Fruit fly (Drosophila melanogaster) whole organism, larva: ENCODE data around the gene Usp8.
A peak's percentile ranks its signal among the peaks of the same experiment; 100 is the strongest.

Source experiments
- noc ChIP-seq: fragments of 200-800 bp; sonication (Bioruptor generic); optimal IDR thresholded peaks from 3 replicates; lab custom pipeline; 2019; ENCODE audit warnings: missing biosample characterization, mild to moderate bottlenecking, missing genetic modification characterization, moderate library complexity

The Usp8 gene

DNA sequence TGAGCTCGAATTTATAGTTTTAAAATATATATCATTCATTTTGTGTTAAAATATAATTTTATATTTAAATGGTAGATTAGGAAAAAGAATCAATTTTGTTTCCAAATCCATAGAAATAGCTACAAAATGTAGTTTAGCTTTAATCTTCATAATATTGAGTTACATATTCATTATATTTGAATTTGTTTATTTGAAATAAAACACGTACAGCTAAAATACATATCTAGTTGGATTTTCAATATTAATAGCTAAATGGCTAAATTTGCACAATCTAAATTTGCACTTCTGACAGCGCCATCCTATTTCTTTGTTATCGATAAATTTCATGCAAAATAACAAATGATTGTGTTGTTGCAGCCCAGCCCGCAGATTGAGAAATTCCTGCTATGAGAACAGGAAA lies at the start of gene Usp8:
Gene Usp8, plus strand, starts transcription at position 312 of the 400 bp plus-strand sequence.
- TF ChIP-seq noc: no peak

DNA sequence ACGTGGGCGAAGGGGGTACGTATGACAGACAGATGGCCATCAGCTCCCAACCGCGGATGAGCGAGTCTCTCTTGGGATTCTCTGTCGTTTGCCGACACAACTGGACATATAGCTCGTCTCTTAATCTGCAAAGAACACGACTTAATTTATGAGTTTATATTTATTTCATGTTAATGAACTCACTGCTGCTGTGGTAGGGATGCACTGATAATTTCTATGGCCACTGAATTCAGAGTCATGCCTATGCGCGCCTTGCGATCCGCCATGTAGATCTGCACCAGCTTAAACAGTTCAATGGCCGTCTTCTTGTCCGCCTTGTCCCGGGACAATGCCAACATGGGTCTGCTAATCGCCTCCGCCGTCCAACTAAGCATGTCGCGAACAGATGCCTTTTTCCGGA lies 49.1 kb upstream of the Usp8 start:
- no peak for TF ChIP-seq noc

DNA sequence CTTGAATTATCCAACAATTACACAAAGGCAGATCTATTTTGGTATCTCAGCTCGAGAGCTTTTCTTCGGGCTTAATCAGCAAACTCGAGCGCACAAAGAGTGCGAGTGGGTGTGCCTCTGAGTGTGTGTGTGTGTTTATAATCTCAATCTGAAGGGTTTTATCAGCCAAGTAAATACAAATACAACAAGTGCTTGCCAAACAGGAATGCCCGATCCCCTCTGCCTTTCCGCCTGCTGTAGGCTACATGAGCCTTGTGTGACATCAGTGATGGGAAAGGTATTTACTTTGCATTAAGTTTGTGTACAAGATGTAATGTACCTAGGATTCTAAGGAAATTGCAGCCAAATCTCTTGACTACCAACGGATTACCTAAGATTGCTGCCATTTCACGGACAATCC lies 44.6 kb upstream of the Usp8 start:
- no peak for TF ChIP-seq noc

DNA sequence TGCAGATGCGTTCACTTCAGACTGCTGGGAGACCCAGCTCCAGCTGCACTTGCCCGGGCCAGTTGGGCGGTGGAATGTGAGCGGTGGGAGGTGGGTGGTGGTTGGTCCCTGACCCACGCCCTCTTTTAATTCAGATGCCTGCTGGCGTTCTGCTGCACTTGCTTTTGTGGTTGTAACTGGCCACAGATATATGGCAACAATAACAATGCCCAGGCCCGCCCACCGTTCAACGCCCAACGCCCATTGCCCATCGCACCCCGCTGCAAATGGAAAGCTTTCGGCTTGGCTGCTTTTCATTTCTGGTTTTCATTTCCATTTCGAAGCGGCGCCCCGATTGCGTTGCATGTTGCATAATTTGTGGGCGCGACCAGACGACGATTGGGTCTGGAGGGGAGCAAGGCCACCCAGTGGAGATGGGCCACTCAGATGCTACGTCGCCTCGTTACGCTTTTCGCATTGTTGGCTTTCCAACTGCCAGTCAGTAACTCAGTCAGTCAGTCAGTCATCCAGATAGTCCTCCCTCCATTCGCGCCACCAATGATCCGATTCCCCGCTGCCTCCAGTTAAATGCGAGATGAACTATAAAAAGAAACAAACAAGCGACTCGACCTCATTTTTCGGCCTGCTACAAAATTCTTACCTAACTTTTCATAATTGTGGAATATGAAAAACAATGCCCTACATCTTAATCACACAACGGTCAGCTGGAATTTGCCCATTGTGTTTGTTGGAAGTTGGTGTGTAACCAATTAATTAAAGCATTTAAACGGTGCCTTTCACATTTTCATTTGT lies 43.6 kb upstream of the Usp8 start:
- no peak for TF ChIP-seq noc

DNA sequence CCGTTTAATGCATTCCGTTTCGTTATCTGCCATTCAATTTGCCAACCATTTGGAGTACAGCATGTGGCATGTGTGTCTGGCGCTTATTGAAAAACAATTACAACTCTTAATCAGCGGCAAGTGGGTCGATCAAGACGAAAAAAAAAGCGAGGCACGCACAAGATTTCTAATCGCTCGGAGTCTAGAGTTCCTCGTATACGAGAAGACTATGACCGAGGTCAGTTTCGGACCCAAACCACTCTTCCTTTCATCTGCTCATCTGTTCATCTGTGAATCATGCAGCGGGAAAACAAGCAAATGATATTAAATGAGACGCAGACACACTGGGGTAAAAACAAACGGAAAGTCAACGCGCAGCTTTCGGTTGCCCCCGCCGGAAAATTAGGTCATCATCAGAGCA lies 42.6 kb upstream of the Usp8 start:
- no peak for TF ChIP-seq noc

DNA sequence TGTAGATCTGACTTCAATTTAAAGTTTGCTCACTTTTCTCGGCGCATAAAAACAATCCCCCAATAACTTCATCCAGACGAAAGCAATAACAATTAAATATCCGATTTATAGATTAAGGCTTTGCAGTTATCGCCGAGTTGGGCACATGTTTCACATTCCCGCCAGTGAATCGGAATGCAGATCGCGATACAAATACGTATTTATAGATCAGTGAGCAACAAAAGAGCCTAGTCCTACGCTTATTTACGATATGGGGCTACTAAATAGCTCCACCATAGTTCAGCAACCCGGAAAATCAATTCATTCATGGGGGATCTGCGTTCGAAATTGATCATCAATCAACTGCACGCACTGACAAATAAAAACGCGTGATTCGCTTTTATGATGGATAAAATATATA lies 42.0 kb upstream of the Usp8 start:
- TF ChIP-seq noc: no peak

DNA sequence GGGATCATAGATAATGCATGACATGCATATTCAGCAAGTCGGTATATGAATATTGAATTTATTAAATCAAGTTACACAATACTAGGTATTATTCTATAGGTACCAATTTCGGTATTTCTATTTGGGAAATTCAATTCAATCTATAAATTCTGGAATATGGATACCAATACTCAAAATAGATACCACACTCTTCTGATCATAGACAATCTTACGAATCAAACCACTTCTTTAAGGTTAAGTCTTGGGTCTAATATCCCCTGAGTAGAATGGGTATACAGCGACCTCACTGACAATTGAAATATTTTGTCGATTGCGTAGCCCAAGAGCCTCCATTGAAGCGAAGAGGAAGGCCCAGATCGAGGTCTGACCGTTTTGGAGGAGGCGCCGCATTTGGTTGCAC lies 41.2 kb upstream of the Usp8 start:
- TF ChIP-seq noc: no peak

DNA sequence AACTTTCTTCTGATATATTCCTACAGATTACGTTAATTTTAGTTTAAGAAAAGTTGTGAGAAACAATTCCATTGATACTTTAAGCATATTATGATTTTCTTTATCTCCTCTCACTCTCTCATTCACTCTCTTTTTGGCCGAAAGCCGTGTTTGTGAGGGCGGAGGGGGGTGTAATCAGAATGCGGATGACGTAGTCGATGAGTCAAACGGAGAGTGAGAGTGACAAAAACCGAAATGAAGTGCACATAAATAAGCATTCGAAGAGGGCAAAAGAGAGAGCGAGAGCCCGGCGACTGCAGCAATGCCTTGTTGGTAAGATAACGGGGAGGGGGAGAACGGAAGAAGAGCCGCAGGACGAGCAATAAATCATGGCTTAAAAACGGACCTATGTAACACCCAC lies 39.8 kb upstream of the Usp8 start:
- TF ChIP-seq noc: no peak

DNA sequence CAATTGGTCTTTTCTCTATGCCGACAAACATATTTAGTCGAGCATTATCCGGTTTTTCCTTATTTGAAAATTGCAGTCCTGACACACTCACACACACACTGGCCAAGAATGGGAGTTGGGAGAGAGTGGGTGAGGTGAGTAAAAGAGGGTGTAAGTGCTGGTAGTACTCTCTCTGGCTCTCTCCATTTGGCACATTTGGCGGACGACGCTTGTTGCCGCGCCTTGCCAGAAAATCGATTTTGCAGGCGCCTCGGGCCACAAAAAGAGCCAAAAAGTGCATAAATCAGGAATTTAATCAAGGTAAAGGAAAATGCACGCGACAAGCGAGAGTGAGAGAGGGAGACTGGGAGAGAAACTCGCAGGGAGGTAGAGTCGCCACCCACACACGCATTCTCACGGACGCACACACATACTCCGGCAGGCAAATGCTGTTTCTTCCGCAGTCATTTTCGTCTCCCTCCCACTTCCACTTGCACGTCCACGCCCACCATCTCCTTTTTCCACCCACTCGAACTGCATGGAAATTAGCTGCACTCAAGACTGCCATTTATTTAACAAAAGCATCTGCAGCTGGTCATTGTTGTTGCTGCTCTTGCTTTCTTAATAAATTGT lies 37.4 kb upstream of the Usp8 start:
- TF ChIP-seq noc: no peak

DNA sequence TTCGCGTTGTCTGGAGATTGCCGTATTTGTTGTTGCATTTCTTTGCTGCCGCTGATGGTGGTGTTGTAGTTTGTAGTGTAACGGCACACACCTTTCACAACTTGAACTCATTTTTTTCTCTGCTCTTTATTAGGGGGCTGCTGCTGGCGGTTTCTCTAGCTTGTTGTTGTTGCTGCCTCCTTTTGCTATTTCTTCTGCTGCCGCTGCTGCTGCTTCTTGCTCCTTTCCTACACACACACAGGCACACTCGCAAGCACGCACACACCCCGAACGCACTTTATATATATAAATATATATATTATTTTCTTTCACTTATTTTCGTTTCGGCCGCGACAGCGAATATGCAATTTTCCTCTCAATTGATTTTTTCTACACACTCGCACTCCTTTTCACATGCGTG lies 36.9 kb upstream of the Usp8 start:
- TF ChIP-seq noc: no peak

DNA sequence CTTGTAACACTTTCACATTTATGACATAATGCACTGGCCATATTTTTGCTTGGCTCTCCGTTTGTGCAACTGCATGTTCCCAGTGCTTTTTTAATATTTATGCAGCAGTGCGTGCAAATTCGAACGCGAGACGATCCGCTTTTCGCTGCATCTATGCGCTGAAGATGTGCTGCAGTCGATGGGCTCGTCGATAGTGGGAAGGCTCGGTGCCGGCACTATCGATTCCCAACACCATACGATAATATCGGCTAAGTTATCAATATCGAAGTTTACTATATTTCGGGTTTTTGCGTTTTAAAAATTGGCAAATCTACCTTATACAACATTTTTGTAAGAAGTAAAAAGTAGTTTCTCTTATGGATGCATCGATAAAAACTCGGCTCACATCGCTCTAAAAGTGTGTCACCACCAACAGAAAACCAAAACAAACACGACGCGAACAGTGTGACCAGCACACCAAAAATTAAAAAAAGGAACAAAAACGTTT lies 36.4 kb upstream of the Usp8 start, which contains the start of gene RhoGAP93B:
Gene RhoGAP93B, minus strand, starts transcription at position 197 of the 487 bp plus-strand sequence.
- peak; percentile 83 for TF ChIP-seq noc

DNA sequence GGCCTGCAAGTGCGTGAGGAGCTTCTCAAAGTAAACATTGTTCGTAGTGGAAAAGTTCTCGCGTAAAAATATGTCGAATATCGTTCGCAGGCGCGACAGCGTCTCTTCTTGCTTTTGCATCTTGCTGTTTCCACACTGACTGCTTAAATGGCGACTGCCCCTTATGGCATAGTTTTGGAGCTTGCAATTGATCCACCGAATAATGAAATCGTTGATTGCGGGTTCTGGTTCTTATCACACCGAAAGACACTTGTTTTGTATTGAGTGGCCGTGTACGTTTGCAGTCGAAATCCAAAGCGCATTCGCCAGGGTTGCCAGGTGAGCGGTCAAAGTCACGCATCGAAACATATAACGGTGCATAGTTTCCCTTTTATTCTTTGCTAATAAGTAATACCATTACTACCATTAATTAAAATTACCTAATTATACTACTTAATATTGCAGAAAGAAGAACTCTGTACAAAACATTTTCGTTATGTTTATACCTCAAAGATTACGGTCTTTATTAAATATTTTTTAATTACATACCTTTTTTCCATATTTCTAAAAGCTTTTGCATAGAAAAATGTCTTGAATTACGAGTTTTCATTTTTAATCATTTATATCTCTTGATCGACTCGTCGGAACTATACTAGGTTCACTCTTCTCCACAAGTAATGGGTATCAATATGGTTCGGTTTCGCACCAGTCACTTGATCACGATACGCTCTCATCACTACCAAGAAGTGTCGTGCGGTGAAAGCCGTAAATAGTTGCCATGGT lies 32.4 kb upstream of the Usp8 start, which contains the start of the genes CG7044 and Tbc1d22:
Gene CG7044, minus strand, starts transcription at position 266 of the 762 bp plus-strand sequence.
Gene Tbc1d22, plus strand, starts transcription at position 747 of the 762 bp plus-strand sequence.
- TF ChIP-seq noc: no peak

DNA sequence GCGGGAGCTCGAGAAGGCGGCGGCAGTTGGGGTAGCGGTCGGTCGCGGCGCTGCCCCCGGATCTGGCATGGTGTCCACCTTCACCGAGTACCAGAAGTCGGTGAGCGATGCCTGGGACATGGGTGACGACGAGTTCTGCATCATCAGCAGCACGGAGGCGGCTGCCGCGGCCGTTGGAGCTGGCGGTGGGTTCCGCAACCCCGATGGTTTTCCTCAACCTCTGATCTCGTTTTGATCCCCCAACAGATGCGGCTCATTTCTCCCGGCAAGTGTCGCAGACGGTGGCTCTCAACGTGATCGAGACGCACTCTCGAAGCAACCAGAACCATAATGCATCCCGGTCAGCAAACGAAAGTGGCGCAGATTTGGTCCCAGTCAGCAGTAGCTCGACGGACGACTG lies 31.6 kb upstream of the Usp8 start:
- TF ChIP-seq noc: no peak

DNA sequence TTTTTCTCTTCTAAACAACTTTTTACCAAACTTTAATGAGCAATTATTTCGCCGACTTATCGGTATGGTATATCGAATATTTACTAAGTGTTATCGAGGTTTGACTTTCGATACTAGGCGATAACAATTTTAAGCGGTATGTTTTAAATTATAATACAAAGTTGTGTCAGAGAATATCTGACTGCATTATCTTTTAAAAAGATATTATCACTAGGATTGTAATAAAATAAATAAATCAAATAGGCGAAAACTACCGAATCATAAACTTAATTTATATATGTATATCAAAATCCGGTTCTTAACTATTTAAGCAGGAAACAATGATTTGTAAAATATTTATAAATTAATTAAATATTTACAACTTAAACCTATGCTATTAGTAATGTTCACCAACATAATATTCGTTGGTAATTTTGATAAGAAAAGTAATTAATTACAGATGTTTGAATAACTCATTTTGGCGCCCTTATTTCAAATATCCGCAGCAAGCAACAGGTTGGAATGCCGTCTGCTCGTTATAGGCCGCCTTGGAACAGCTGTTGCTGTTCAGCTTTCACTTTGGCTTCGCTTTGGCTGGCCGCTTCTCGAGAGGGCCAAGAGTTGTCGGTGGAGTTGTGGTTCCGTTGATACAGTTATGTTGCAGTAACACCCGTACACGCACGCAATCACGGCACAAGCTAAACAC lies 26.0 kb upstream of the Usp8 start, which contains the start of the genes Sec15 and rtet:
Gene Sec15, minus strand, starts transcription at position 66 of the 685 bp plus-strand sequence.
Gene rtet, plus strand, starts transcription at position 540 of the 685 bp plus-strand sequence.
- TF ChIP-seq noc: no peak

DNA sequence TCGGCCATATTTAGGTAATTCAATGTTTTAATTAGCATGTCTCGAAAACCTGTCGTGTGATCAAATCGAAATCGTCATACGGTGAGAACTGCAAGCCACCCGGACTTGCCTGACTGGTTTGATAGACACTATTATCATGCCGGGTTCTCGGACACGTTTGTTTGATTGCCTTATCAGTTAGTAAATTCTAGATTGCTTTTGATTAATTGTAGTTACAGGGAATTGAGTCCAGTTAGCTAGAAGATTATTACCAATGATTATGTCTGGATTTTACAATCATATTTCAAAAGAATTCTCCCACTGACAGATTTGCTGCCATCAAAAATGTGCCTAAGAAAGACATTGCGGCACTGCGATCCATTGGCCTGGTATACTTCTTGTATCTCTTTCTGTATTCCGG lies 24.4 kb upstream of the Usp8 start:
- TF ChIP-seq noc: no peak

DNA sequence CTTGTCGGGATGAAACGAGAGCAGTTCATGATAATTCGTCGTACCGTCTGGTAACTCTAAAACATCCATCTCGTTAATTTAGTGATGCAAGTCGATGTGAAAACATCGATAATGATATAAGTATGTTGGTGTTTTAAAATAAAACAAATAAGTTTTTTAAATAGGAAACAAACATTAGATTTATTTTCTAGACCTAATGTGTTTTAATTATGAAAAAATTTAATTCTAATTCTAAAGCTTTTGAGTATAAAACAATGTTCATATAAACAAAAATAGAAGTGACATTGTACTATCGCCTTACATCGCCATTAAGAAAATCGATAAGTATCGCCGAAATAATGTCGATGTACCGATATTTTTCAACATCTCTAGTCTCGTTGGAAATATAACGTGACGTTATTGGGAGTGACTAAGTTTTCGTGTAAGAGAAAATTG lies 23.0 kb upstream of the Usp8 start, which contains the start of gene Rab11:
Gene Rab11, plus strand, starts transcription at position 363 of the 435 bp plus-strand sequence.
- TF ChIP-seq noc: peak; percentile 76
